Worm (Caenorhabditis elegans) whole organism, young adult: Measurements from ENCODE around the gene F10G7.9.

Source experiments
- B0261.1 ChIP-seq: sonication (generic microtip); optimal IDR thresholded peaks from 2 replicates; lab custom pipeline; 2016; ENCODE audit warnings: mild to moderate bottlenecking, missing genetic modification characterization, moderate library complexity, missing compliant biosample characterization
- C06A6.2 ChIP-seq: fragments of 200-800 bp; sonication (Bioruptor generic); conservative IDR thresholded peaks from 2 replicates; pipeline ENCODE4 v1.3.6; 2022; ENCODE audit warnings: missing genetic modification characterization, missing compliant biosample characterization
- D2030.7 ChIP-seq: fragments of 200-800 bp; sonication (Bioruptor generic); IDR thresholded peaks from 2 replicates; pipeline ENCODE4 v1.3.6; 2022; ENCODE audit warnings: missing genetic modification reagents, missing genetic modification characterization, missing compliant biosample characterization
- F23B12.7 ChIP-seq: sonication (generic microtip); optimal IDR thresholded peaks from 2 replicates; lab custom pipeline; 2017; ENCODE audit warnings: missing genetic modification characterization, mild to moderate bottlenecking, missing compliant biosample characterization, antibody characterized with exemption, moderate library complexity; ENCODE audit not compliant: insufficient read depth
- F55B11.4 ChIP-seq: sonication (generic microtip); optimal IDR thresholded peaks from 2 replicates; lab custom pipeline; 2016; ENCODE audit warnings: missing compliant biosample characterization, missing genetic modification characterization, borderline replicate concordance; ENCODE audit not compliant: insufficient read depth
- F57A8.1 ChIP-seq: fragments of 200-800 bp; sonication (Bioruptor generic); optimal IDR thresholded peaks from 2 replicates; lab custom pipeline; 2018; ENCODE audit warnings: mild to moderate bottlenecking, missing genetic modification characterization, moderate library complexity, missing compliant biosample characterization
- F57C9.4 ChIP-seq: sonication (generic microtip); optimal IDR thresholded peaks from 2 replicates; lab custom pipeline; 2017; ENCODE audit warnings: mild to moderate bottlenecking, missing genetic modification characterization, missing compliant biosample characterization
- K12H6.12 ChIP-seq: fragments of 200-800 bp; sonication (Bioruptor generic); optimal IDR thresholded peaks from 2 replicates; lab custom pipeline; 2018; ENCODE audit warnings: mild to moderate bottlenecking, missing genetic modification characterization, missing compliant biosample characterization
- T07F8.4 ChIP-seq: sonication (generic microtip); optimal IDR thresholded peaks from 2 replicates; lab custom pipeline; 2016; ENCODE audit warnings: mild to moderate bottlenecking, missing genetic modification characterization, moderate library complexity, missing compliant biosample characterization
- Y67H2A.10 ChIP-seq: fragments of 200-800 bp; sonication (Bioruptor generic); conservative IDR thresholded peaks from 2 replicates; pipeline ENCODE4 v1.3.6; 2022; ENCODE audit warnings: missing genetic modification reagents, missing genetic modification characterization, missing compliant biosample characterization
- Y95B8A.8 ChIP-seq: fragments of 200-800 bp; sonication (Bioruptor generic); IDR thresholded peaks from 2 replicates; pipeline ENCODE4 v1.3.6; 2022; ENCODE audit warnings: missing genetic modification reagents, missing genetic modification characterization, missing compliant biosample characterization
- ZK185.1 ChIP-seq: sonication (generic microtip); optimal IDR thresholded peaks from 2 replicates; lab custom pipeline; 2016; ENCODE audit warnings: mild to moderate bottlenecking, missing genetic modification characterization, missing compliant biosample characterization; ENCODE audit not compliant: poor library complexity, severe bottlenecking
- bed-1 ChIP-seq: fragments of 200-800 bp; sonication (Bioruptor generic); IDR thresholded peaks from 2 replicates; pipeline ENCODE4 v1.3.6; 2022; ENCODE audit warnings: missing genetic modification reagents, missing genetic modification characterization, missing compliant biosample characterization
- ceh-100 ChIP-seq: fragments of 200-800 bp; sonication (Bioruptor generic); IDR thresholded peaks from 2 replicates; pipeline ENCODE4 v1.3.6; 2022; ENCODE audit warnings: missing genetic modification reagents, missing genetic modification characterization, missing compliant biosample characterization
- ceh-79 ChIP-seq: sonication (generic microtip); optimal IDR thresholded peaks from 2 replicates; lab custom pipeline; 2017; ENCODE audit warnings: mild to moderate bottlenecking, missing genetic modification characterization, missing compliant biosample characterization
- chd-7 ChIP-seq: sonication (generic microtip); optimal IDR thresholded peaks from 2 replicates; lab custom pipeline; 2016; ENCODE audit warnings: mild to moderate bottlenecking, missing genetic modification characterization, moderate library complexity, missing compliant biosample characterization
- die-1 ChIP-seq: sonication (generic microtip); optimal IDR thresholded peaks from 2 replicates; lab custom pipeline; 2016; ENCODE audit warnings: missing genotype, mild to moderate bottlenecking, missing genetic modification characterization, missing compliant biosample characterization
- dpff-1 ChIP-seq: sonication (generic microtip); optimal IDR thresholded peaks from 2 replicates; lab custom pipeline; 2017; ENCODE audit warnings: mild to moderate bottlenecking, missing genetic modification characterization, missing compliant biosample characterization
- egl-44 ChIP-seq: fragments of 200-800 bp; sonication (Bioruptor generic); IDR thresholded peaks from 2 replicates; pipeline ENCODE4 v1.3.6; 2022; ENCODE audit warnings: missing genetic modification reagents, missing genetic modification characterization, missing compliant biosample characterization
- ekl-4 ChIP-seq: fragments of 200-800 bp; sonication (Bioruptor generic); IDR thresholded peaks from 2 replicates; pipeline ENCODE4 v1.3.6; 2022; ENCODE audit warnings: missing genetic modification reagents, missing genetic modification characterization, missing compliant biosample characterization
- fkh-3 ChIP-seq: sonication (generic microtip); optimal IDR thresholded peaks from 2 replicates; lab custom pipeline; 2016; ENCODE audit warnings: mild to moderate bottlenecking, missing genetic modification characterization, missing compliant biosample characterization
- gei-17 ChIP-seq: fragments of 200-800 bp; sonication (Bioruptor generic); optimal IDR thresholded peaks from 2 replicates; lab custom pipeline; 2018; ENCODE audit warnings: mild to moderate bottlenecking, missing genetic modification characterization, missing compliant biosample characterization
- hmg-1.2 ChIP-seq: fragments of 200-800 bp; sonication (Bioruptor generic); IDR thresholded peaks from 2 replicates; pipeline ENCODE4 v1.3.6; 2022; ENCODE audit warnings: missing genetic modification reagents, missing genetic modification characterization, missing compliant biosample characterization
- hrde-1 ChIP-seq: sonication (generic microtip); optimal IDR thresholded peaks from 2 replicates; lab custom pipeline; 2016; ENCODE audit warnings: missing genetic modification characterization, mild to moderate bottlenecking, missing compliant biosample characterization, moderate library complexity, missing genotype, missing genetic modification reagents, borderline replicate concordance
- hsf-1 ChIP-seq: fragments of 200-800 bp; sonication (Bioruptor generic); IDR thresholded peaks from 2 replicates; pipeline ENCODE4 v1.3.6; 2022; ENCODE audit warnings: missing genetic modification reagents, missing genetic modification characterization, missing compliant biosample characterization
- lag-1 ChIP-seq: fragments of 200-800 bp; sonication (Bioruptor generic); IDR thresholded peaks from 2 replicates; pipeline ENCODE4 v1.3.6; 2022; ENCODE audit warnings: missing genetic modification reagents, missing genetic modification characterization, missing compliant biosample characterization
- let-526 ChIP-seq: fragments of 200-800 bp; sonication (Bioruptor generic); IDR thresholded peaks from 2 replicates; pipeline ENCODE4 v1.3.6; 2022; ENCODE audit warnings: missing genetic modification reagents, missing genetic modification characterization, missing compliant biosample characterization
- lin-26 ChIP-seq: fragments of 200-800 bp; sonication (Bioruptor generic); IDR thresholded peaks from 2 replicates; pipeline ENCODE4 v1.3.6; 2022; ENCODE audit warnings: missing genetic modification reagents, missing genetic modification characterization, missing compliant biosample characterization
- lin-35 ChIP-seq, 3 experiments: fragments of 150-350 bp in 2 of 3; sonication (generic microtip) in 1 of 3; optimal IDR thresholded peaks; 2 replicates each; lab custom pipeline; 2014 to 2018; ENCODE audit warnings: missing biosample characterization in 3 of 3, missing genetic modification characterization in 3 of 3, missing genetic modification reagents in 3 of 3
- lsl-1 ChIP-seq: fragments of 200-800 bp; sonication (Bioruptor generic); optimal IDR thresholded peaks from 2 replicates; lab custom pipeline; 2018; ENCODE audit warnings: mild to moderate bottlenecking, missing genetic modification characterization, moderate library complexity, missing compliant biosample characterization
- madf-3 ChIP-seq: fragments of 200-800 bp; sonication (Bioruptor generic); IDR thresholded peaks from 2 replicates; pipeline ENCODE4 v1.3.6; 2022; ENCODE audit warnings: missing genetic modification reagents, missing genetic modification characterization, missing compliant biosample characterization
- madf-6 ChIP-seq: fragments of 200-800 bp; sonication (Bioruptor generic); IDR thresholded peaks from 2 replicates; pipeline ENCODE4 v1.3.6; 2022; ENCODE audit warnings: missing genetic modification reagents, missing genetic modification characterization, missing compliant biosample characterization
- nhr-179 ChIP-seq: sonication (generic microtip); optimal IDR thresholded peaks from 2 replicates; lab custom pipeline; 2016; ENCODE audit warnings: mild to moderate bottlenecking, missing genetic modification characterization, missing compliant biosample characterization
- nhr-27 ChIP-seq: fragments of 200-800 bp; sonication (Bioruptor generic); optimal IDR thresholded peaks from 2 replicates; lab custom pipeline; 2018; ENCODE audit warnings: mild to moderate bottlenecking, missing genetic modification characterization, moderate library complexity, missing compliant biosample characterization
- nhr-80 ChIP-seq: sonication (generic microtip); optimal IDR thresholded peaks from 2 replicates; lab custom pipeline; 2016; ENCODE audit warnings: missing genetic modification characterization, missing compliant biosample characterization
- nhr-90 ChIP-seq: sonication (generic microtip); optimal IDR thresholded peaks from 2 replicates; lab custom pipeline; 2016; ENCODE audit warnings: missing genotype, mild to moderate bottlenecking, missing genetic modification characterization, missing compliant biosample characterization
- rec-8 ChIP-seq, 2 experiments: sonication (generic microtip); optimal IDR thresholded peaks; 2 replicates each; lab custom pipeline; 2016; ENCODE audit warnings: mild to moderate bottlenecking in 2 of 2, missing genetic modification characterization in 2 of 2, missing genetic modification reagents in 2 of 2, missing genotype in 2 of 2, missing biosample characterization in 1 of 2, missing compliant biosample characterization in 1 of 2, moderate library complexity in 1 of 2
- repo-1 ChIP-seq: sonication (generic microtip); optimal IDR thresholded peaks from 2 replicates; lab custom pipeline; 2017; ENCODE audit warnings: mild to moderate bottlenecking, missing genetic modification characterization, missing compliant biosample characterization
- sdz-38 ChIP-seq: sonication (generic microtip); optimal IDR thresholded peaks from 2 replicates; lab custom pipeline; 2016; ENCODE audit warnings: missing genotype, missing genetic modification characterization, missing compliant biosample characterization
- snpc-1.3 ChIP-seq: sonication (generic microtip); optimal IDR thresholded peaks from 2 replicates; lab custom pipeline; 2017; ENCODE audit warnings: missing genetic modification characterization, mild to moderate bottlenecking, missing compliant biosample characterization, antibody characterized with exemption, moderate library complexity, missing genotype, missing genetic modification reagents; ENCODE audit not compliant: insufficient read depth
- snpc-3.4 ChIP-seq: sonication (generic microtip); optimal IDR thresholded peaks from 2 replicates; lab custom pipeline; 2017; ENCODE audit warnings: missing genetic modification characterization, mild to moderate bottlenecking, missing compliant biosample characterization, antibody characterized with exemption, moderate library complexity, missing genotype, missing genetic modification reagents
- sptf-2 ChIP-seq: fragments of 200-800 bp; sonication (Bioruptor generic); optimal IDR thresholded peaks from 2 replicates; lab custom pipeline; 2018; ENCODE audit warnings: mild to moderate bottlenecking, missing genetic modification characterization, missing compliant biosample characterization
- tlf-1 ChIP-seq: fragments of 200-800 bp; sonication (Bioruptor generic); optimal IDR thresholded peaks from 2 replicates; lab custom pipeline; 2018; ENCODE audit warnings: mild to moderate bottlenecking, missing genetic modification characterization, missing compliant biosample characterization
- unc-62 ChIP-seq: fragments of 150-350 bp; optimal IDR thresholded peaks from 2 replicates; lab custom pipeline; 2014; ENCODE audit warnings: missing biosample characterization, missing genetic modification reagents, missing genetic modification characterization
- xnd-1 ChIP-seq: sonication (generic microtip); optimal IDR thresholded peaks from 2 replicates; lab custom pipeline; 2016; ENCODE audit warnings: missing genotype, missing genetic modification reagents, missing genetic modification characterization, missing compliant biosample characterization
- ztf-22 ChIP-seq: fragments of 200-800 bp; sonication (Bioruptor generic); optimal IDR thresholded peaks from 2 replicates; lab custom pipeline; 2018; ENCODE audit warnings: mild to moderate bottlenecking, missing genetic modification characterization, moderate library complexity, missing compliant biosample characterization
- ztf-25 ChIP-seq: fragments of 200-800 bp; sonication (Bioruptor generic); IDR thresholded peaks from 2 replicates; pipeline ENCODE4 v1.3.6; 2022; ENCODE audit warnings: missing genetic modification reagents, missing genetic modification characterization, missing compliant biosample characterization
- ztf-28 ChIP-seq: fragments of 200-800 bp; sonication (Bioruptor generic); IDR thresholded peaks from 2 replicates; pipeline ENCODE4 v1.3.6; 2022; ENCODE audit warnings: missing genetic modification reagents, missing genetic modification characterization, missing compliant biosample characterization

Gene F10G7.9

DNA sequence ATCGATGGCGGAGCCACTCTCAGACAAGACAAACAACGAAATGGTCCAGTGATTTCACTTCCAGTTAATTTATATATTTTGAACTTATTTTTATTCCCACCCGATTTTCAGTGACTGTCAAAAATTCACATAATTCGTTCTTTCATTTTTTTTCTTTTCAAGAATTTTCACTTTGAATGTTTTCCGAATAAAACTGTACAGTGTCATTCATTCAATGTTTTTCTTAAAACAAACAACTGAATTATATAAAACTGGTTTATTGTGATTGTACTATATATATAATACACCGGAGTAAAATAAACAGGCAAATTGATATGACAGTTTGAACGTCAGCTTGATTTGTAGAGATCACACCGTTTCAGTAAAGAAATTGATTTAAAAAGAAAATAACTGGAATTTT, 3.3 kb downstream of the F10G7.9 start (continued):
- TF ChIP-seq nhr-27 (no peak), F57C9.4 (tag; lab: Kevin White, UChicago) (no peak), ztf-28 (GFP tag; lab: Robert Waterston, UW) (no peak), sdz-38 (tag; lab: Kevin White, UChicago) (no peak), B0261.1 (tag; lab: Kevin White, UChicago) (no peak), hmg-1.2 (GFP tag; lab: Robert Waterston, UW) (peak; percentile 45), xnd-1 (tag; lab: Kevin White, UChicago) (peak; percentile 13), F23B12.7 (tag; lab: Kevin White, UChicago) (peak; percentile 19), ZK185.1 (tag; lab: Kevin White, UChicago) (no peak), repo-1 (tag; lab: Kevin White, UChicago) (peak; percentile 53), Y95B8A.8 (GFP tag; lab: Robert Waterston, UW) (no peak; the same call in none of the 2 replicates), F55B11.4 (tag; lab: Kevin White, UChicago) (no peak), let-526 (GFP tag; lab: Robert Waterston, UW) (no peak), D2030.7 (GFP tag; lab: Robert Waterston, UW) (peak; percentile 57), rec-8 (tag; optimal IDR thresholded peaks at IDR 0.05; lab: Kevin White, UChicago) (no peak), ztf-22 (GFP tag; lab: Kevin White, UChicago) (no peak), ekl-4 (GFP tag; lab: Robert Waterston, UW) (peak; percentile 74), lin-26 (GFP tag; lab: Robert Waterston, UW) (peak; percentile 78), hrde-1 (tag; lab: Kevin White, UChicago) (peak; percentile 92), C06A6.2 (GFP tag; lab: Robert Waterston, UW) (no peak), lin-35 (GFP tag; optimal IDR thresholded peaks at IDR 0.05; lab: Kevin White, UChicago) (peak in 1 of 3 experiments; percentile 36), snpc-3.4 (peak; percentile 48), nhr-179 (tag; lab: Kevin White, UChicago) (no peak), ceh-79 (tag; lab: Kevin White, UChicago) (no peak), chd-7 (tag; lab: Kevin White, UChicago) (no peak), bed-1 (no peak), hsf-1 (GFP tag; lab: Robert Waterston, UW) (peak; percentile 80), unc-62 (no peak), K12H6.12 (tag; lab: Kevin White, UChicago) (no peak), F57A8.1 (GFP tag; lab: Kevin White, UChicago) (no peak), Y67H2A.10 (GFP tag; lab: Robert Waterston, UW) (no peak), egl-44 (GFP tag; lab: Robert Waterston, UW) (no peak), dpff-1 (tag; lab: Kevin White, UChicago) (no peak), ceh-100 (GFP tag; lab: Robert Waterston, UW) (no peak; the same call in 1 of the 2 replicates), ztf-25 (GFP tag; lab: Robert Waterston, UW) (no peak), snpc-1.3 (tag; lab: Kevin White, UChicago) (peak; percentile 46), T07F8.4 (tag; lab: Kevin White, UChicago) (no peak), sptf-2 (GFP tag; lab: Kevin White, UChicago) (no peak), die-1 (tag; lab: Kevin White, UChicago) (peak; percentile 10), nhr-80 (tag; lab: Kevin White, UChicago) (no peak), fkh-3 (tag; lab: Kevin White, UChicago) (no peak), tlf-1 (GFP tag; lab: Kevin White, UChicago) (peak; percentile 64), madf-3 (peak; percentile 76), lag-1 (GFP tag; lab: Robert Waterston, UW) (no peak), gei-17 (no peak), madf-6 (GFP tag; lab: Robert Waterston, UW) (peak; percentile 78), nhr-90 (tag; lab: Kevin White, UChicago) (no peak), lsl-1 (GFP tag; lab: Kevin White, UChicago) (peak; percentile 55)
